Fruit fly (Drosophila melanogaster) whole organism, embryonic: ENCODE measurements around the gene mRRF2.

Source experiments
- B-H1 ChIP-seq: fragments of 200-800 bp; sonication (Bioruptor generic); IDR thresholded peaks from 3 replicates; pipeline ENCODE4 v1.3.6; 2022; ENCODE audit warnings: missing biosample characterization, missing genetic modification characterization
- CG10147 ChIP-seq: fragments of 200-800 bp; sonication (Bioruptor generic); optimal IDR thresholded peaks from 2 replicates; lab custom pipeline; 2019; ENCODE audit warnings: missing biosample characterization, mild to moderate bottlenecking, missing genetic modification characterization, moderate library complexity
- CG12155 ChIP-seq: fragments of 200-800 bp; sonication (Bioruptor generic); optimal IDR thresholded peaks from 3 replicates; lab custom pipeline; 2016; ENCODE audit warnings: missing biosample characterization, missing genetic modification characterization
- CG12236 ChIP-seq: fragments of 200-800 bp; sonication (Bioruptor generic); optimal IDR thresholded peaks from 2 replicates; lab custom pipeline; 2016; ENCODE audit warnings: missing biosample characterization, missing genetic modification characterization
- CG14710 ChIP-seq: fragments of 200-800 bp; sonication (Bioruptor generic); optimal IDR thresholded peaks from 3 replicates; lab custom pipeline; 2019; ENCODE audit warnings: missing biosample characterization, mild to moderate bottlenecking, missing genetic modification characterization, moderate library complexity
- CG15514 ChIP-seq: fragments of 200-800 bp; sonication (Bioruptor generic); optimal IDR thresholded peaks from 3 replicates; lab custom pipeline; 2017; ENCODE audit warnings: missing biosample characterization, missing genetic modification characterization, mild to moderate bottlenecking, moderate library complexity, missing genetic modification reagents
- CG16779 ChIP-seq: fragments of 200-800 bp; sonication (Bioruptor generic); IDR thresholded peaks from 2 replicates; pipeline ENCODE4 v1.3.6; 2022; ENCODE audit warnings: missing biosample characterization, missing genetic modification characterization
- CG18764 ChIP-seq: fragments of 200-800 bp; sonication (Bioruptor generic); optimal IDR thresholded peaks from 3 replicates; lab custom pipeline; 2016; ENCODE audit warnings: missing biosample characterization, missing genetic modification characterization
- CG32532 ChIP-seq: fragments of 200-800 bp; sonication (Bioruptor generic); IDR thresholded peaks from 2 replicates; pipeline ENCODE4 v1.3.6; 2022; ENCODE audit warnings: missing biosample characterization, missing genetic modification characterization
- CG3995 ChIP-seq: fragments of 200-800 bp; sonication (Bioruptor generic); optimal IDR thresholded peaks from 3 replicates; lab custom pipeline; 2016; ENCODE audit warnings: missing biosample characterization, missing genetic modification characterization
- CG42726 ChIP-seq: fragments of 200-800 bp; sonication (Bioruptor generic); IDR thresholded peaks from 2 replicates; pipeline ENCODE4 v1.3.6; 2022; ENCODE audit warnings: missing biosample characterization, missing genetic modification characterization; ENCODE audit not compliant: partially characterized antibody
- CG4617 ChIP-seq: fragments of 200-800 bp; sonication (Bioruptor generic); optimal IDR thresholded peaks from 3 replicates; lab custom pipeline; 2016; ENCODE audit warnings: missing biosample characterization, missing genetic modification characterization, borderline replicate concordance
- CG6791 ChIP-seq: fragments of 200-800 bp; sonication (Bioruptor generic); IDR thresholded peaks from 3 replicates; pipeline ENCODE4 v1.3.6; 2022; ENCODE audit warnings: missing biosample characterization, missing genetic modification characterization; ENCODE audit not compliant: partially characterized antibody
- CG7928 ChIP-seq: fragments of 200-800 bp; sonication (Bioruptor generic); optimal IDR thresholded peaks from 2 replicates; lab custom pipeline; 2017; ENCODE audit warnings: missing biosample characterization, mild to moderate bottlenecking, missing genetic modification characterization
- CTCF ChIP-seq: fragments of 200-800 bp; sonication (Bioruptor generic); optimal IDR thresholded peaks from 2 replicates; lab custom pipeline; 2017; ENCODE audit warnings: missing biosample characterization, mild to moderate bottlenecking, missing genetic modification characterization, moderate library complexity
- CoRest ChIP-seq: fragments of 200-800 bp; sonication (Bioruptor generic); optimal IDR thresholded peaks from 3 replicates; lab custom pipeline; 2018; ENCODE audit warnings: missing biosample characterization, mild to moderate bottlenecking, missing genetic modification characterization, moderate library complexity
- Dbx ChIP-seq: fragments of 200-800 bp; sonication (Bioruptor generic); IDR thresholded peaks from 3 replicates; pipeline ENCODE4 v1.3.6; 2022; ENCODE audit warnings: missing biosample characterization, missing genetic modification characterization
- Dek ChIP-seq: fragments of 200-800 bp; sonication (Bioruptor generic); optimal IDR thresholded peaks from 3 replicates; lab custom pipeline; 2019; ENCODE audit warnings: missing biosample characterization, mild to moderate bottlenecking, missing genetic modification characterization, moderate library complexity
- Dfd ChIP-seq, 2 experiments: fragments of >200 bp; optimal IDR thresholded peaks; 2 replicates each; lab custom pipeline; 2017; ENCODE audit warnings: missing biosample characterization in 2 of 2, missing genetic modification characterization in 2 of 2
- Dll ChIP-seq: fragments of 200-800 bp; sonication (Bioruptor generic); IDR thresholded peaks from 4 replicates; pipeline ENCODE4 v1.3.6; 2022; ENCODE audit warnings: missing biosample characterization, missing genetic modification characterization; ENCODE audit not compliant: partially characterized antibody
- Doc3 ChIP-seq: fragments of 200-800 bp; sonication (Bioruptor generic); IDR thresholded peaks from 3 replicates; pipeline ENCODE4 v1.3.6; 2022; ENCODE audit warnings: missing biosample characterization, missing genetic modification characterization; ENCODE audit not compliant: partially characterized antibody
- Dref ChIP-seq: fragments of 200-800 bp; sonication (Bioruptor generic); IDR thresholded peaks from 2 replicates; pipeline ENCODE4 v1.3.6; 2022; ENCODE audit warnings: missing biosample characterization, missing genetic modification characterization
- Ets97D ChIP-seq: fragments of 200-800 bp; sonication (Bioruptor generic); optimal IDR thresholded peaks from 3 replicates; lab custom pipeline; 2016; ENCODE audit warnings: missing biosample characterization, missing genetic modification characterization
- Fer1 ChIP-seq: fragments of 200-800 bp; sonication (Bioruptor generic); optimal IDR thresholded peaks from 2 replicates; lab custom pipeline; 2017; ENCODE audit warnings: missing biosample characterization, mild to moderate bottlenecking, missing genetic modification characterization
- Fer3 ChIP-seq: fragments of 200-800 bp; sonication (Bioruptor generic); optimal IDR thresholded peaks from 2 replicates; lab custom pipeline; 2018; ENCODE audit warnings: missing biosample characterization, mild to moderate bottlenecking, missing genetic modification characterization, moderate library complexity
- GATAe ChIP-seq: fragments of 200-800 bp; sonication (Bioruptor generic); conservative IDR thresholded peaks from 2 replicates; pipeline ENCODE4 v1.3.6; 2022; ENCODE audit warnings: missing biosample characterization, missing genetic modification characterization
- Gsc ChIP-seq: fragments of 200-800 bp; sonication (Bioruptor generic); IDR thresholded peaks from 2 replicates; pipeline ENCODE4 v1.3.6; 2022; ENCODE audit warnings: missing biosample characterization, missing genetic modification characterization
- HLH4C ChIP-seq: fragments of 200-800 bp; sonication (Bioruptor generic); IDR thresholded peaks from 3 replicates; pipeline ENCODE4 v1.3.6; 2022; ENCODE audit warnings: missing biosample characterization, missing genetic modification characterization; ENCODE audit not compliant: partially characterized antibody
- HmgZ ChIP-seq: fragments of 200-800 bp; sonication (Bioruptor generic); optimal IDR thresholded peaks from 2 replicates; lab custom pipeline; 2018; ENCODE audit warnings: missing biosample characterization, mild to moderate bottlenecking, missing genetic modification characterization
- Hsf ChIP-seq: fragments of 200-800 bp; sonication (Bioruptor generic); optimal IDR thresholded peaks from 3 replicates; lab custom pipeline; 2016; ENCODE audit warnings: missing biosample characterization, missing genetic modification characterization
- Lhr ChIP-seq: fragments of 200-800 bp; sonication (Bioruptor generic); optimal IDR thresholded peaks from 3 replicates; lab custom pipeline; 2017; ENCODE audit warnings: mild to moderate bottlenecking, missing biosample characterization, missing genetic modification reagents, missing genetic modification characterization
- Myb ChIP-seq: fragments of 200-800 bp; sonication (Bioruptor generic); optimal IDR thresholded peaks from 2 replicates; lab custom pipeline; 2016; ENCODE audit warnings: missing biosample characterization, missing genetic modification characterization
- Opbp ChIP-seq: fragments of 200-800 bp; sonication (Bioruptor generic); IDR thresholded peaks from 3 replicates; pipeline ENCODE4 v1.3.6; 2022; ENCODE audit warnings: missing biosample characterization, missing genetic modification characterization; ENCODE audit not compliant: partially characterized antibody
- Pdp1 ChIP-seq, 2 experiments: fragments of 200-800 bp; sonication (Bioruptor generic); optimal IDR thresholded peaks; 3 replicates each; lab custom pipeline; 2016; ENCODE audit warnings: missing biosample characterization in 2 of 2, missing genetic modification characterization in 2 of 2, mild to moderate bottlenecking in 1 of 2, moderate library complexity in 1 of 2
- Rfx ChIP-seq: fragments of 200-800 bp; sonication (Bioruptor generic); IDR thresholded peaks from 2 replicates; pipeline ENCODE4 v1.3.6; 2022; ENCODE audit warnings: missing biosample characterization, missing genetic modification characterization
- Sox100B ChIP-seq: fragments of 200-800 bp; sonication (Bioruptor generic); optimal IDR thresholded peaks from 3 replicates; lab custom pipeline; 2018; ENCODE audit warnings: missing biosample characterization, mild to moderate bottlenecking, missing genetic modification characterization
- amos ChIP-seq: fragments of 200-800 bp; sonication (Bioruptor generic); IDR thresholded peaks from 2 replicates; pipeline ENCODE4 v1.3.6; 2022; ENCODE audit warnings: missing biosample characterization, missing genetic modification characterization; ENCODE audit not compliant: partially characterized antibody
- ato ChIP-seq: fragments of 200-800 bp; sonication (Bioruptor generic); IDR thresholded peaks from 2 replicates; pipeline ENCODE4 v1.3.6; 2022; ENCODE audit warnings: missing biosample characterization, missing genetic modification characterization; ENCODE audit not compliant: partially characterized antibody
- chinmo ChIP-seq: fragments of 200-800 bp; sonication (Bioruptor generic); IDR thresholded peaks from 4 replicates; pipeline ENCODE4 v1.3.6; 2022; ENCODE audit warnings: missing biosample characterization, missing genetic modification characterization; ENCODE audit not compliant: partially characterized antibody
- ftz-f1 ChIP-seq: fragments of 200-800 bp; sonication (Bioruptor generic); optimal IDR thresholded peaks from 2 replicates; lab custom pipeline; 2016; ENCODE audit warnings: missing biosample characterization, missing genetic modification characterization
- her ChIP-seq: fragments of 200-800 bp; sonication (Bioruptor generic); optimal IDR thresholded peaks from 2 replicates; lab custom pipeline; 2016; ENCODE audit warnings: missing biosample characterization, missing genetic modification characterization
- hkb ChIP-seq, 2 experiments: fragments of 200-800 bp in 1 of 2; fragments of >200 bp in 1 of 2; sonication (Bioruptor generic) in 1 of 2; IDR thresholded peaks in 1 of 2; optimal IDR thresholded peaks in 1 of 2; 2 replicates each; pipeline versions ENCODE4 v1.3.6 to Lab custom; 2017 to 2022; ENCODE audit warnings: missing biosample characterization in 1 of 2, missing genetic modification characterization in 1 of 2
- knrl ChIP-seq: fragments of 200-800 bp; sonication (Bioruptor generic); IDR thresholded peaks from 3 replicates; pipeline ENCODE4 v1.3.6; 2022; ENCODE audit warnings: missing biosample characterization, missing genetic modification characterization; ENCODE audit not compliant: partially characterized antibody
- mam ChIP-seq: fragments of 200-800 bp; sonication (Bioruptor generic); optimal IDR thresholded peaks from 3 replicates; lab custom pipeline; 2016; ENCODE audit warnings: missing biosample characterization, missing genetic modification characterization
- nmo ChIP-seq: fragments of 200-800 bp; sonication (Bioruptor generic); optimal IDR thresholded peaks from 2 replicates; lab custom pipeline; 2018; ENCODE audit warnings: missing biosample characterization, mild to moderate bottlenecking, missing genetic modification characterization, moderate library complexity
- onecut ChIP-seq: fragments of 200-800 bp; sonication (Bioruptor generic); IDR thresholded peaks from 2 replicates; pipeline ENCODE4 v1.3.6; 2022; ENCODE audit warnings: missing biosample characterization, missing genetic modification characterization
- trh ChIP-seq: fragments of 200-800 bp; sonication (Bioruptor generic); optimal IDR thresholded peaks from 2 replicates; lab custom pipeline; 2016; ENCODE audit warnings: missing biosample characterization, missing genetic modification characterization
- tup ChIP-seq: fragments of 200-800 bp; sonication (Bioruptor generic); optimal IDR thresholded peaks from 2 replicates; lab custom pipeline; 2016; ENCODE audit warnings: missing biosample characterization, mild to moderate bottlenecking, missing genetic modification characterization, moderate library complexity
- zen2 ChIP-seq: fragments of 200-800 bp; sonication (Bioruptor generic); IDR thresholded peaks from 3 replicates; pipeline ENCODE4 v1.3.6; 2022; ENCODE audit warnings: missing biosample characterization, missing genetic modification characterization; ENCODE audit not compliant: partially characterized antibody

mRRF2 gene

DNA sequence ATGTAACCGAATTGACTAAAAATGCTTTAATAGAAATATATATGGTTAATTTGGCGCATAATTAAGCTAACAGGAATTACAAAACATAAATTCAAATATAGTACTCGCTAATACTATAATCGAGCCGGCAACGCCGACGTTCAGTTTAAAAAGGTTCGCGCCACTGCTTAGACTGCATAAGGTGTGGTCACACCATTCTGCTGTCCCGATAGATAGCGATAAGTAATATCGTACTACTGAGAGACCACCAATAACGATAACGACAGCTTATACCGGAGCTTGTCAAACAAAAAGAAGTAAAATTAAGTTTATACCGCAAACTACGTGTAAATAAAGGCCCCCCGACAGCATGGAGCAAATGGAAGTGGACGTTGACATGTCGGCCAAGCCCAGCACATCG is 32.9 kb upstream of the mRRF2 start, which contains the start of gene CSN6 (continued):
- TF ChIP-seq Dref (GFP tag; lab: Robert Waterston, UW): peak; percentile 93
- TF ChIP-seq HmgZ (tag; lab: Kevin White, UChicago): peak; percentile 69
- TF ChIP-seq amos (GFP tag; lab: Robert Waterston, UW): peak; percentile 84
- no peak for TF ChIP-seq CG12236 (GFP tag; lab: Kevin White, UChicago)
- peak; percentile 37 for TF ChIP-seq mam
- peak; percentile 4 for TF ChIP-seq her (GFP tag; lab: Kevin White, UChicago)
- no peak for TF ChIP-seq B-H1
- TF ChIP-seq Lhr: peak; percentile 2
- peak; percentile 29 for TF ChIP-seq hkb (optimal IDR thresholded peaks at IDR 0.05; lab: Kevin White, UChicago)
- no peak for TF ChIP-seq hkb (GFP tag; IDR thresholded peaks at IDR 0.05; lab: Robert Waterston, UW)
- TF ChIP-seq ato: peak; percentile 86
- no peak for TF ChIP-seq CG10147 (GFP tag; lab: Kevin White, UChicago)
- TF ChIP-seq Sox100B: no peak
- peak; percentile 68 for TF ChIP-seq CG12155
- peak; percentile 20 for TF ChIP-seq Fer1 (GFP tag; lab: Kevin White, UChicago)
- TF ChIP-seq CTCF (GFP tag; lab: Kevin White, UChicago): peak; percentile 25
- TF ChIP-seq Dfd (GFP tag; optimal IDR thresholded peaks at IDR 0.05; lab: Kevin White, UChicago): no peak
- peak; percentile 60; the same call in 2 of the 3 replicates for TF ChIP-seq Doc3
- TF ChIP-seq Dll (GFP tag; lab: Robert Waterston, UW): peak; percentile 82
- TF ChIP-seq trh (GFP tag; lab: Kevin White, UChicago): no peak
- peak; percentile 4 for TF ChIP-seq CG7928 (GFP tag; lab: Kevin White, UChicago)
- TF ChIP-seq CG15514 (GFP tag; lab: Kevin White, UChicago): peak; percentile 74
- TF ChIP-seq onecut (GFP tag; lab: Robert Waterston, UW): no peak
- peak; percentile 90 for TF ChIP-seq HLH4C (GFP tag; lab: Robert Waterston, UW)
- no peak for TF ChIP-seq CG18764 (GFP tag; lab: Kevin White, UChicago)
- TF ChIP-seq knrl: peak; percentile 85
- peak; percentile 61 for TF ChIP-seq GATAe
- TF ChIP-seq chinmo (GFP tag; lab: Robert Waterston, UW): peak; percentile 75; the same call in 1 of the 4 replicates
- peak; percentile 37 for TF ChIP-seq CG4617 (GFP tag; lab: Kevin White, UChicago)
- peak; percentile 91 for TF ChIP-seq Myb (GFP tag; lab: Kevin White, UChicago)
- peak; percentile 62; the same call in 2 of the 3 replicates for TF ChIP-seq zen2 (GFP tag; lab: Robert Waterston, UW)
- TF ChIP-seq Opbp (GFP tag; lab: Robert Waterston, UW): peak; percentile 88
- TF ChIP-seq Rfx (GFP tag; lab: Robert Waterston, UW): peak; percentile 62
- TF ChIP-seq CG3995 (GFP tag; lab: Kevin White, UChicago): peak; percentile 15
- TF ChIP-seq CG14710 (tag; lab: Kevin White, UChicago): peak; percentile 99
- no peak for TF ChIP-seq Gsc (GFP tag; lab: Robert Waterston, UW)
- no peak for TF ChIP-seq Fer3 (tag; lab: Kevin White, UChicago)
- no peak for TF ChIP-seq Dek (tag; lab: Kevin White, UChicago)
- TF ChIP-seq CG42726 (GFP tag; lab: Robert Waterston, UW): peak; percentile 92
- TF ChIP-seq Dbx (GFP tag; lab: Robert Waterston, UW): peak; percentile 57; the same call in 2 of the 3 replicates
- TF ChIP-seq CG32532 (GFP tag; lab: Robert Waterston, UW): no peak
- peak; percentile 27 for TF ChIP-seq nmo (GFP tag; lab: Kevin White, UChicago)
- no peak for TF ChIP-seq Hsf (GFP tag; lab: Kevin White, UChicago)
- TF ChIP-seq tup (GFP tag; lab: Kevin White, UChicago): no peak
- TF ChIP-seq CG6791: peak; percentile 90
- 0 out of 2 replicates have a peak, but pooled peaks have one; percentile 28 for TF ChIP-seq CG16779 (GFP tag; lab: Robert Waterston, UW)
- TF ChIP-seq Ets97D: peak; percentile 60
- peak; percentile 9 for TF ChIP-seq CoRest (tag; lab: Kevin White, UChicago)
- peak; percentile 42 for TF ChIP-seq ftz-f1 (GFP tag; lab: Kevin White, UChicago)
- peak in 1 of 2 experiments; percentile 66 for TF ChIP-seq Pdp1 (GFP tag; optimal IDR thresholded peaks at IDR 0.05; lab: Kevin White, UChicago)
